Fruit fly (Drosophila melanogaster) whole organism, adult: ENCODE data around the gene CG5171.

Source experiments
- CG11617 ChIP-seq: fragments of 200-800 bp; sonication (Bioruptor generic); optimal IDR thresholded peaks from 2 replicates; lab custom pipeline; 2017; ENCODE audit warnings: mild to moderate bottlenecking, missing biosample characterization, missing genetic modification reagents, missing genetic modification characterization
- CG12768 ChIP-seq: fragments of 200-800 bp; sonication (Bioruptor generic); optimal IDR thresholded peaks from 2 replicates; lab custom pipeline; 2017; ENCODE audit warnings: missing biosample characterization, missing genetic modification characterization, mild to moderate bottlenecking, moderate library complexity, missing genetic modification reagents
- CG14711 ChIP-seq: fragments of 200-800 bp; sonication (Bioruptor generic); optimal IDR thresholded peaks from 2 replicates; lab custom pipeline; 2018; ENCODE audit warnings: missing biosample characterization, mild to moderate bottlenecking, missing genetic modification characterization, moderate library complexity
- CG1620 ChIP-seq: fragments of 200-800 bp; sonication (Bioruptor generic); optimal IDR thresholded peaks from 2 replicates; lab custom pipeline; 2016; ENCODE audit warnings: missing biosample characterization, missing genetic modification characterization
- CG33017 ChIP-seq: fragments of 200-800 bp; sonication (Bioruptor generic); optimal IDR thresholded peaks from 2 replicates; lab custom pipeline; 2018; ENCODE audit warnings: missing biosample characterization, mild to moderate bottlenecking, missing genetic modification characterization, moderate library complexity
- CG5204 ChIP-seq: fragments of 200-800 bp; sonication (Bioruptor generic); optimal IDR thresholded peaks from 2 replicates; lab custom pipeline; 2016; ENCODE audit warnings: missing biosample characterization, missing genetic modification characterization
- CG7045 ChIP-seq: fragments of 200-800 bp; sonication (Bioruptor generic); optimal IDR thresholded peaks from 2 replicates; lab custom pipeline; 2017; ENCODE audit warnings: missing biosample characterization, mild to moderate bottlenecking, missing genetic modification characterization
- CG7101 ChIP-seq: fragments of 200-800 bp; sonication (Bioruptor generic); optimal IDR thresholded peaks from 2 replicates; lab custom pipeline; 2018; ENCODE audit warnings: missing biosample characterization, mild to moderate bottlenecking, missing genetic modification characterization, moderate library complexity
- Clk ChIP-seq: fragments of 200-800 bp; sonication (Bioruptor generic); optimal IDR thresholded peaks from 2 replicates; lab custom pipeline; 2017; ENCODE audit warnings: missing biosample characterization, missing genetic modification characterization
- Crg-1 ChIP-seq: fragments of 200-800 bp; sonication (Bioruptor generic); optimal IDR thresholded peaks from 2 replicates; lab custom pipeline; 2016; ENCODE audit warnings: missing biosample characterization, missing genetic modification characterization
- Hr96 ChIP-seq: fragments of 200-800 bp; sonication (Bioruptor generic); optimal IDR thresholded peaks from 2 replicates; lab custom pipeline; 2016; ENCODE audit warnings: missing biosample characterization, missing genetic modification characterization
- Mnt ChIP-seq: fragments of 200-800 bp; sonication (Bioruptor generic); optimal IDR thresholded peaks from 2 replicates; lab custom pipeline; 2016; ENCODE audit warnings: missing biosample characterization, mild to moderate bottlenecking, missing genetic modification characterization
- bab1 ChIP-seq: fragments of 200-800 bp; sonication (Bioruptor generic); optimal IDR thresholded peaks from 3 replicates; lab custom pipeline; 2019; ENCODE audit warnings: missing biosample characterization, mild to moderate bottlenecking, missing genetic modification characterization, moderate library complexity
- cic ChIP-seq: fragments of 200-800 bp; sonication (Bioruptor generic); optimal IDR thresholded peaks from 2 replicates; lab custom pipeline; 2017; ENCODE audit warnings: missing biosample characterization, mild to moderate bottlenecking, missing genetic modification characterization, moderate library complexity
- cnc ChIP-seq, 2 experiments: fragments of >200 bp; optimal IDR thresholded peaks; 2 replicates each; lab custom pipeline; 2017
- kay ChIP-seq: fragments of 200-800 bp; sonication (Bioruptor generic); peaks from one replicate; lab custom pipeline; 2016; ENCODE audit warnings: missing biosample characterization, missing genetic modification characterization, borderline replicate concordance
- ovo ChIP-seq: fragments of 200-800 bp; sonication (Bioruptor generic); optimal IDR thresholded peaks from 2 replicates; lab custom pipeline; 2016; ENCODE audit warnings: missing biosample characterization, missing genetic modification characterization
- pad ChIP-seq: fragments of 200-800 bp; sonication (Bioruptor generic); optimal IDR thresholded peaks from 3 replicates; lab custom pipeline; 2017; ENCODE audit warnings: missing biosample characterization, missing genetic modification characterization, mild to moderate bottlenecking, moderate library complexity, missing genetic modification reagents
- tj ChIP-seq: fragments of 200-800 bp; sonication (Bioruptor generic); optimal IDR thresholded peaks from 3 replicates; lab custom pipeline; 2017; ENCODE audit warnings: missing biosample characterization, mild to moderate bottlenecking, missing genetic modification characterization, moderate library complexity
- toe ChIP-seq: fragments of 200-800 bp; sonication (Bioruptor generic); optimal IDR thresholded peaks from 2 replicates; lab custom pipeline; 2016; ENCODE audit warnings: missing biosample characterization, missing genetic modification characterization

Gene CG5171

dm6 chr2L:7424907-7425689, 24.0 kb downstream of the CG5171 start:
- peak; percentile 59 for TF ChIP-seq Crg-1 (GFP tag; lab: Kevin White, UChicago)
- TF ChIP-seq kay (GFP tag; lab: Kevin White, UChicago): peak; percentile 94
- peak; percentile 72 for TF ChIP-seq CG11617 (GFP tag; lab: Kevin White, UChicago)
- no peak for TF ChIP-seq CG5204 (GFP tag; lab: Kevin White, UChicago)
- peak; percentile 59 for TF ChIP-seq cic
- peak; percentile 10 for TF ChIP-seq Clk
- TF ChIP-seq pad: peak; percentile 22
- no peak for TF ChIP-seq cnc (optimal IDR thresholded peaks at IDR 0.05; lab: Kevin White, UChicago)
- TF ChIP-seq ovo (GFP tag; lab: Kevin White, UChicago): no peak
- peak; percentile 59 for TF ChIP-seq tj (GFP tag; lab: Kevin White, UChicago)
- TF ChIP-seq Hr96: peak; percentile 9
- TF ChIP-seq CG14711 (tag; lab: Kevin White, UChicago): peak; percentile 86
- TF ChIP-seq Mnt (GFP tag; lab: Kevin White, UChicago): no peak
- peak; percentile 87 for TF ChIP-seq CG12768
- peak; percentile 74 for TF ChIP-seq CG7045 (GFP tag; lab: Kevin White, UChicago)
- peak; percentile 84 for TF ChIP-seq bab1
- peak; percentile 90 for TF ChIP-seq CG7101 (tag; lab: Kevin White, UChicago)
- TF ChIP-seq CG33017 (tag; lab: Kevin White, UChicago): peak; percentile 89
- TF ChIP-seq toe: no peak
- TF ChIP-seq CG1620 (GFP tag; lab: Kevin White, UChicago): peak; percentile 51

dm6 chr2L:7425690-7426056, 24.5 kb downstream of the CG5171 start:
- TF ChIP-seq ovo (GFP tag; lab: Kevin White, UChicago) (no peak), bab1 (no peak), cic (no peak), CG7045 (GFP tag; lab: Kevin White, UChicago) (no peak), CG7101 (tag; lab: Kevin White, UChicago) (no peak), tj (GFP tag; lab: Kevin White, UChicago) (no peak), Clk (no peak), CG5204 (GFP tag; lab: Kevin White, UChicago) (no peak), CG12768 (no peak), Crg-1 (GFP tag; lab: Kevin White, UChicago) (no peak), CG1620 (GFP tag; lab: Kevin White, UChicago) (no peak), Mnt (GFP tag; lab: Kevin White, UChicago) (no peak), pad (no peak), kay (GFP tag; lab: Kevin White, UChicago) (no peak), cnc (optimal IDR thresholded peaks at IDR 0.05; lab: Kevin White, UChicago) (no peak), Hr96 (no peak)

dm6 chr2L:7426326-7427066, 25.4 kb downstream of the CG5171 start, which contains the start of gene muc:
muc (plus strand) TSS chr2L:7426866.
- peak; percentile 54 for TF ChIP-seq CG33017 (tag; lab: Kevin White, UChicago)
- peak; percentile 6 for TF ChIP-seq pad
- TF ChIP-seq CG11617 (GFP tag; lab: Kevin White, UChicago): no peak
- no peak for TF ChIP-seq Mnt (GFP tag; lab: Kevin White, UChicago)
- TF ChIP-seq kay (GFP tag; lab: Kevin White, UChicago): no peak
- TF ChIP-seq Crg-1 (GFP tag; lab: Kevin White, UChicago): no peak
- TF ChIP-seq Clk: peak; percentile 8
- TF ChIP-seq CG1620 (GFP tag; lab: Kevin White, UChicago): peak; percentile 36
- TF ChIP-seq cic: no peak
- TF ChIP-seq bab1: peak; percentile 13
- TF ChIP-seq CG7045 (GFP tag; lab: Kevin White, UChicago): no peak
- TF ChIP-seq ovo (GFP tag; lab: Kevin White, UChicago): peak; percentile 10
- peak; percentile 57 for TF ChIP-seq CG14711 (tag; lab: Kevin White, UChicago)
- peak; percentile 64 for TF ChIP-seq CG7101 (tag; lab: Kevin White, UChicago)
- TF ChIP-seq tj (GFP tag; lab: Kevin White, UChicago): peak; percentile 23
- TF ChIP-seq Hr96: peak; percentile 8
- no peak for TF ChIP-seq cnc (optimal IDR thresholded peaks at IDR 0.05; lab: Kevin White, UChicago)
- peak; percentile 30 for TF ChIP-seq CG5204 (GFP tag; lab: Kevin White, UChicago)
- peak; percentile 46 for TF ChIP-seq toe
- TF ChIP-seq CG12768: no peak

dm6 chr2L:7427067-7427785, 26.1 kb downstream of the CG5171 start:
- TF ChIP-seq CG1620 (GFP tag; lab: Kevin White, UChicago) (no peak), CG11617 (GFP tag; lab: Kevin White, UChicago) (no peak), Mnt (GFP tag; lab: Kevin White, UChicago) (peak; percentile 32)

dm6 chr2L:7427786-7428137, 26.6 kb downstream of the CG5171 start:
- no peak for TF ChIP-seq bab1
- no peak for TF ChIP-seq CG14711 (tag; lab: Kevin White, UChicago)
- no peak for TF ChIP-seq Crg-1 (GFP tag; lab: Kevin White, UChicago)
- no peak for TF ChIP-seq Clk
- no peak for TF ChIP-seq ovo (GFP tag; lab: Kevin White, UChicago)
- TF ChIP-seq Mnt (GFP tag; lab: Kevin White, UChicago): no peak
- no peak for TF ChIP-seq toe
- TF ChIP-seq CG12768: no peak
- TF ChIP-seq CG7101 (tag; lab: Kevin White, UChicago): no peak
- no peak for TF ChIP-seq CG1620 (GFP tag; lab: Kevin White, UChicago)
- no peak for TF ChIP-seq pad
- TF ChIP-seq CG7045 (GFP tag; lab: Kevin White, UChicago): no peak
